Worm (Caenorhabditis elegans) whole organism, L4/young adult: ENCODE results near the gene K01D12.9.

ENCODE experiments used
- W03F9.2 ChIP-seq: fragments of 150-350 bp; optimal IDR thresholded peaks from 2 replicates; lab custom pipeline; 2014; ENCODE audit warnings: missing biosample characterization, missing genetic modification characterization
- dao-5 ChIP-seq: sonication (generic microtip); optimal IDR thresholded peaks from 2 replicates; lab custom pipeline; 2016; ENCODE audit warnings: missing genotype, missing genetic modification characterization, moderate library complexity, missing compliant biosample characterization
- him-1 ChIP-seq: sonication (generic microtip); optimal IDR thresholded peaks from 2 replicates; lab custom pipeline; 2016; ENCODE audit warnings: missing genotype, missing genetic modification reagents, missing genetic modification characterization, missing compliant biosample characterization

DNA sequence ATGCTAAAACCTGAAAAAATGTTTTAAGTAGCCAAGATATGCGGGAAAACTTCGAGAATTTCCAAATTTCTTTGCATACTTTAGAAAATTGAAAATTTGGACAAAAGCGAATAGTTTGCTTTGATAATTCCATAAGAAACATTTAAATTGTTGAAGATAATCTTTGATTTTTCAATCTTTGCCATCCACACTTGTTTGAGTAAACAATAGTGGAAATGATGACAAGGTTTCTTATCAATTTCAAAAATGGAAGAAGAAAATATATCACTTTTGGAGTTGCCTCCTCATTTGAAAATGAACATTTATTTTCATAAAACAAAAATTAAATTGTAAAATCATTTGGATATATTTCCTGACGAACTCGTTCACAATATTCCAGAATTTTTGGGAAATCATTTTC is 9.9 kb upstream of the K01D12.9 start:
- TF ChIP-seq dao-5 (tag; lab: Kevin White, UChicago) (no peak), him-1 (tag; lab: Kevin White, UChicago) (no peak), W03F9.2 (tag; lab: Kevin White, UChicago) (no peak)
